Worm (Caenorhabditis elegans): ENCODE results near the gene rars-2.

rars-2 gene

DNA sequence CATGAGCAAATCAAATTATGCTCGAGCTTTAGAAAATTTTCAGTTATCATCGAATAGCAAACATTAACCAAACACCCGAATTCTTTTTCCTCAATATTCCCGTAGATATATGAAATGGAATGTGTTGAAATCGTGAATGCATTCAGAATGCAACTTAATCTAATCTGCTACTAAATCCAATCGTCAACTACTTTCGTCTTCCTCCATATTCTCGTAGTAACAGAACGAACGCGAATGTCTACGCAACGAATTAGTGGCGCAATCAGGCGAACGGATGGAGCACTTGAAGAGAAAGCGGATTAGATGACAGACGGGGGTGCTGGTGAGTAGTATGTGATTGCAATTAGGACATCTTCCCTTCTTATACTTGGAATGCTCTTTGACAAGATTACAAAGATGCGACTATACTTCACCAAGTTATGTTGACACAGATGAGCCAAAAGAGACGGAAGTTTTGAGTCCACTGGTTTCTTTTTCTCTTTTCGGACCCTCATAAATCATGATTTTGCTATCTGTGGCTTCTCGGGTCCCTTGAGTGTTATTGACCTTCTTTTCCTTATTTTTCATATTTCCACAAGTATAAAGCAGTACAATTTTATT lies 11.4 kb upstream of the rars-2 start:
- TF ChIP-seq ces-1 (GFP tag; optimal IDR thresholded peaks at IDR 0.05) (peak; percentile 99), lsy-2 (tag; optimal IDR thresholded peaks at IDR 0.05) (no peak), zip-8 (tag; optimal IDR thresholded peaks at IDR 0.05) (peak; percentile 28), unc-62 (GFP tag; optimal IDR thresholded peaks at IDR 0.05) (peak; percentile 22), mls-2 (tag; optimal IDR thresholded peaks at IDR 0.05) (peak; percentile 5), flh-1 (GFP tag; optimal IDR thresholded peaks at IDR 0.05) (no peak), lin-32 (GFP tag; optimal IDR thresholded peaks at IDR 0.05) (no peak)

DNA sequence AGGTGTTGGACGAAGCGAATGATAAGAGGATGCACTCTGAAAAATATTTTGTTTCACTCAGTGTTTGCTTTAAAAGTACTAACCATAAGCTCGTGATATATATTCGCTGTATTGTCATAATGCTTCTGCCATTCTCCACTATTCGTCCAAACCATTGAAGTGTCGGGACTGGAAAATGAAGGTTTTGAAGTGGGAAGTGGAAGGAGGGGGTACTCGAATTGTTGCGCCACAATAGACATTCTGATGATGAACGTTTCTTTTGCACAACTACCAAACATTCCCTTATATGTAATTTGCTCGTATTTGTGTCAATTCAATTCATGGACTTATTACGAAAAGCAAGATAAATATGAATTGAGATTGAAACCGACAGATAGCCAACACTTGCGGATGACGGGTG lies 10.1 kb upstream of the rars-2 start:
- TF ChIP-seq sptf-1 (tag; optimal IDR thresholded peaks at IDR 0.05) (no peak), nhr-237 (tag; optimal IDR thresholded peaks at IDR 0.05) (no peak), elt-1 (tag; optimal IDR thresholded peaks at IDR 0.05; ENCODE audit: borderline replicate concordance, insufficient read depth) (no peak)

DNA sequence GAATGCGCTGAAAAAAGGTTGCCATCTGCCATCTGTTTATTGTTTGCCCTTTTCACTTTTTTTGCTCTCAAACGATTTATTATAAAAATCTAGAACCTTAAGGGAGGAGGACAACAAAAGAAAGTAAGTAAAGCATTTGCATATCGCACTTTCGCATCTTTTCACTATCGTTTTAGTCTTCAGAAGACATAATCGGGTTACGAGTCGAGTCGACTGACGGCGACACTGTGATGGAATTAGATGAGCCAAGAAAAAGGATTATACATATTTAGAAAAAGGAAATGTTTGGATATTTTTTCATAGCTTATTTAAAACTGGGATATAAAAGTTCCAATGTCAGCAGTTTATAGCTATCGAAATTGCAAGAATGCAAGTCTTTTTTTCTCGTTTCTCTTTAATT lies 8.7 kb upstream of the rars-2 start:
- no peak for TF ChIP-seq cnd-1 (tag; optimal IDR thresholded peaks at IDR 0.05)
- no peak for TF ChIP-seq flh-1 (GFP tag; optimal IDR thresholded peaks at IDR 0.05)
- TF ChIP-seq ces-1 (GFP tag; optimal IDR thresholded peaks at IDR 0.05), result peak; percentile 98

DNA sequence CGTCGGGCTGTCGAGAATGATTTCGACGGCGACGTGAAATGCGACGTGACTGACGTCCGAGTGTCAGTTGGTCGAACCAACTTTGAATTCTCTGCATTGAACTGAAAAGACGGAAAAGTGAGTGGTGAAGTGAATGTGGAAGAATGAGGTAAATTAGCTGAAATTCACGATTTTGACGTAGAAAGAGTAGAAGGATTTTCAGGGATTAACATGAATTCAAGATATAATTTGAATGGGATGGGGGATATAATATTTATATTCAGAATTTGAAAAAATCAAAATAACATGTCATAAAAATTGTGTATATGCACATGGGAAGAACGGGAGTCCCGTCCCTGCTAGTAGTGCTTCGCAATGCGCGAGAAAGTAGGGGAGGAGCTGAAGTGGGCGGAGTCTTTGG lies 7.2 kb upstream of the rars-2 start, which contains the start of gene C29H12.6:
TSS of gene C29H12.6 (minus strand) at position 101 of the 400 bp plus-strand sequence.
- no peak for TF ChIP-seq lin-32 (GFP tag; optimal IDR thresholded peaks at IDR 0.05)
- no peak for TF ChIP-seq mep-1 (tag; optimal IDR thresholded peaks at IDR 0.05)

ce11 chrII:6120548-6120947 lies 4.8 kb upstream of the rars-2 start:
- TF ChIP-seq nhr-2 (tag; optimal IDR thresholded peaks at IDR 0.05) (no peak), flh-1 (GFP tag; optimal IDR thresholded peaks at IDR 0.05) (no peak), lin-32 (GFP tag; optimal IDR thresholded peaks at IDR 0.05) (no peak), ces-1 (GFP tag; optimal IDR thresholded peaks at IDR 0.05) (peak; percentile 92), lsy-2 (tag; optimal IDR thresholded peaks at IDR 0.05) (no peak)

DNA sequence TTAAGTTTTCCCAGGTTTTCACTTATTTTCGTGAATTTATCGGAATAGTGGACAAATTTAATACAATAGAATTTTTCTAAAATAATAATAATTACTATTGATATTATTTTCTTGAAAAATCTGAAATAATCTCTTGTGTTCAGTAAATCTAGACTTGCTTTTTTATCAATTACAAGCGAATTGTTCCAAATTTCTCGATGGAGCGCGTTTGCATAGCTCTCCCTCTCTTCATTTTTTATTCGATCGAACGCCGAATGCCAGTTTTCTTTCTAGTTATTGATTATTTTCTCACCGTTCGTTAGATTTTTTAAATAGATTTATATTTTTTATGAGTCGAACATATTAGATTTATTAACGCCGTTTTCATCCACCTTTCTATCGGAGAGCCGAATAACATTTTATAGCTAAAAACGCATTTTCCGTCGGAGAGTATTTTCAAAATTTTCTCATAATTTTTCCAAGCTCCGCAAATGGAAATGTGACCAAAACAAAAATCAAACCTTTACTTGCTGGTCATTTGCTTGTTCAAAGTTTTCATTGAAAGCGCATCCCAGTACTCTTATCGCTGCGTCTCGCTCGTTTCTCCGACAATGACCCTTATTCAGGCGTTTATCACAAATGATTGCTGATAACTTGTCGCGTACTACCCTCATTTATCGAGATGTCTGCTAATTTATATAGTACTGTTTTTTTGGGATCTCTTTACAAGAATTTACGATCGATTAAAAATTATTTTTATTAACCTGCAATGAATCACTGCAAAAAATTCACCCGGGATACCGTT lies 2.5 kb upstream of the rars-2 start:
- no peak for TF ChIP-seq nhr-28 (tag; optimal IDR thresholded peaks at IDR 0.05)
- TF ChIP-seq mab-5 (tag; optimal IDR thresholded peaks at IDR 0.05), result no peak
- no peak for TF ChIP-seq ceh-83 (GFP tag; optimal IDR thresholded peaks at IDR 0.05)
- no peak for TF ChIP-seq lin-32 (GFP tag; optimal IDR thresholded peaks at IDR 0.05)
- TF ChIP-seq sptf-1 (tag; optimal IDR thresholded peaks at IDR 0.05), result no peak
- TF ChIP-seq pha-4 (tag; optimal IDR thresholded peaks at IDR 0.05), result no peak
- TF ChIP-seq ztf-11 (tag; optimal IDR thresholded peaks at IDR 0.05), result no peak
- no peak for TF ChIP-seq elt-3 (tag; optimal IDR thresholded peaks at IDR 0.05)
- TF ChIP-seq snpc-4 (tag; optimal IDR thresholded peaks at IDR 0.05), result no peak
- no peak for TF ChIP-seq drap-1 (GFP tag; optimal IDR thresholded peaks at IDR 0.05)
- no peak for TF ChIP-seq nhr-2 (tag; optimal IDR thresholded peaks at IDR 0.05)

DNA sequence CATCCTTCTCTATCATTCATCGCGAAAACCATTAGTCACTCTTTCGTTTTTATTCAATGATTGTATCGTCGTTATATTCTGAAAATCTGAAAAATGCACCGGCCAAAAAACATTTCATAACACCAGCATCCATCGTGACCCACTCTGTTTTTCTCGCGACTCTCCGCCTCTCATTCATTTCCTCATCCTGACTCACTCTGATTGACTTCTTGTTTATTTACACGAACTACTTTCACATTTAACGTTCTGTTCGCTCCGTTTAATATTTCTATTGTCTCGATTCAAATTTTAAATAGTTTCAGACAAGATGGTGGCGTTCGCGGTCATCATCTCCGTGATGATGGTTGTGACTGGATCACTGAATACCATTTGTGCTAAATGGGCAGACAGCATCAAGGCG lies 1.8 kb upstream of the rars-2 start, which contains the start of gene C29H12.2:
TSS of gene C29H12.2 (plus strand) at position 297 of the 400 bp plus-strand sequence.
- TF ChIP-seq nhr-28 (tag; optimal IDR thresholded peaks at IDR 0.05) (no peak), blmp-1 (tag; optimal IDR thresholded peaks at IDR 0.05) (no peak), mep-1 (tag; optimal IDR thresholded peaks at IDR 0.05) (no peak), snpc-4 (tag; optimal IDR thresholded peaks at IDR 0.05) (no peak), ces-1 (GFP tag; optimal IDR thresholded peaks at IDR 0.05) (no peak), ceh-83 (GFP tag; optimal IDR thresholded peaks at IDR 0.05) (no peak), pha-4 (tag; optimal IDR thresholded peaks at IDR 0.05) (no peak), sem-2 (GFP tag; optimal IDR thresholded peaks at IDR 0.05) (no peak), tbx-8 (GFP tag; optimal IDR thresholded peaks at IDR 0.05) (no peak), nhr-2 (tag; optimal IDR thresholded peaks at IDR 0.05) (no peak)

Measured in whole organism, mixed stage, embryonic.